Fruit fly (Drosophila melanogaster): ENCODE results near the gene Rcd4.

The Rcd4 gene

DNA sequence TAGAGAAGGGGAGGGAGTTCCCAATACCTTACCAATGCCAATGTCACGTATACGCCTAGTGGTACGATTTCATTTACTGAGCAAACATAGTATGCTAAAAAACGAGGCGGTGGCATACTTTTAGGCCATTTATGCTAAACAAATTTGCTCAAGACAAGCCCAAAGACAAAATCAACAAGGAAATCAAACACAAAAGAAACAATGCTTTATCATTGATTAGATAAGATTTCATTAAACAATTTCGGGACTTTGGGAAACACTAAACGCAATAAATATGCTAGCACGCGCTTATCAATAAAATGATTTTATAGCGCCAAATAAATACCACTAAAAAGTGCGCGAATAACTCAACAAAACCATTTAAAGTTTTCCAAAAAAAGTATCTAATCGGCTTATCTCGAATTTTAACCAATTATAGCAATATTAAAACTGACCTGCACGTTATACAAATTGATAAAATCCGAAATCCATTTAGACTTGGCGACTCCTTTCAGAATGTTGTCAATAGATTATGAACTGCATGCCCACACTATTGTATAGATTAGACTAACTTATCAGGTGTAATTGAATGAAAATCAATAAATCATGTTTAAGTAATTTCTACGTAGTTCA, 32.0 kb upstream of the Rcd4 start (continued):
- no peak for TF ChIP-seq ara (GFP tag; IDR thresholded peaks at IDR 0.05)
- no peak for TF ChIP-seq Bdp1 (GFP tag; optimal IDR thresholded peaks at IDR 0.05)
- TF ChIP-seq D19B (GFP tag; optimal IDR thresholded peaks at IDR 0.05), result no peak
- TF ChIP-seq Taf1 (GFP tag; IDR thresholded peaks at IDR 0.05), result no peak
- TF ChIP-seq CG4404 (GFP tag; IDR thresholded peaks at IDR 0.05), result no peak
- no peak for TF ChIP-seq Dip2 (GFP tag; IDR thresholded peaks at IDR 0.05)
- no peak for TF ChIP-seq sim (GFP tag; IDR thresholded peaks at IDR 0.05)
- TF ChIP-seq Myb (GFP tag; optimal IDR thresholded peaks at IDR 0.05), result no peak
- no peak for TF ChIP-seq Atf3 (GFP tag; optimal IDR thresholded peaks at IDR 0.05)
- TF ChIP-seq nerfin-1 (tag; optimal IDR thresholded peaks at IDR 0.05), result no peak
- no peak for TF ChIP-seq Hr39 (optimal IDR thresholded peaks at IDR 0.05)
- no peak for TF ChIP-seq lilli (GFP tag; optimal IDR thresholded peaks at IDR 0.05)
- peak; percentile 54 for TF ChIP-seq caup (GFP tag; optimal IDR thresholded peaks at IDR 0.05; ENCODE audit: severe bottlenecking)
- TF ChIP-seq bcd (GFP tag; optimal IDR thresholded peaks at IDR 0.05), result no peak
- no peak for TF ChIP-seq CG7928 (GFP tag; optimal IDR thresholded peaks at IDR 0.05)
- no peak for TF ChIP-seq HmgD (GFP tag; optimal IDR thresholded peaks at IDR 0.05)
- TF ChIP-seq abd-A (tag; optimal IDR thresholded peaks at IDR 0.05), result no peak
- TF ChIP-seq Rx (GFP tag; IDR thresholded peaks at IDR 0.05), result no peak
- no peak for TF ChIP-seq slbo (GFP tag; IDR thresholded peaks at IDR 0.05)
- no peak for TF ChIP-seq da (GFP tag; optimal IDR thresholded peaks at IDR 0.05)
- TF ChIP-seq CG2712 (tag; optimal IDR thresholded peaks at IDR 0.05), result no peak
- no peak for TF ChIP-seq Sin3A (optimal IDR thresholded peaks at IDR 0.05)
- TF ChIP-seq ken (GFP tag; IDR thresholded peaks at IDR 0.05), result no peak
- TF ChIP-seq NfI (GFP tag; optimal IDR thresholded peaks at IDR 0.05), result peak; percentile 2
- TF ChIP-seq CG17568 (GFP tag; optimal IDR thresholded peaks at IDR 0.05), result peak; percentile 54
- peak; percentile 8 for TF ChIP-seq CG18619 (GFP tag; optimal IDR thresholded peaks at IDR 0.05)
- TF ChIP-seq NK7.1 (GFP tag; optimal IDR thresholded peaks at IDR 0.05), result no peak
- no peak for TF ChIP-seq CG4328 (GFP tag; optimal IDR thresholded peaks at IDR 0.05)
- TF ChIP-seq chn (GFP tag; optimal IDR thresholded peaks at IDR 0.05), result no peak
- no peak for TF ChIP-seq CG13775 (GFP tag; optimal IDR thresholded peaks at IDR 0.05)

DNA sequence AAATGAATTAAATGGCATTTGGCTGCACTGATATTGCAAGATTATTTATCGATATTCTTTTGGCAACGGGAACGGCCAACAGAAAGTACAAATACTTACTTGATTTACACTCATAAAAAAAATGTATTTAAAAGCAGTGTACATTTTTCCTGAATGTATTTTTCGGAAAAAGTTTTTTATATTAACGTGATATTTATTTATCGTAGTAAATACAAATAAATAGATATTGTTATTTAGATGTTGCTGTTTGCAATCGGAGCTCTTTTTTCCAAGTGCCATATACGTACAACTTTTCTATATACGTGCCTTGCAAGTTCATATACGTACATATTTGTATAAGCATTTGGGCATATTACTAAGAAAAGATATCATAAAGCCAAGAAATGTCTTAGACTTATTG, 31.3 kb upstream of the Rcd4 start:
- TF ChIP-seq Hr51 (GFP tag; optimal IDR thresholded peaks at IDR 0.05) (peak in 1 of 2 experiments; percentile 8), tx (GFP tag; optimal IDR thresholded peaks at IDR 0.05) (no peak), lbe (GFP tag; optimal IDR thresholded peaks at IDR 0.05) (peak; percentile 5), pan (optimal IDR thresholded peaks at IDR 0.05) (no peak), pan (GFP tag; optimal IDR thresholded peaks at IDR 0.05 in 1 of 2, IDR thresholded peaks at IDR 0.05 in 1 of 2) (peak in 1 of 2 experiments; percentile 54), gem (tag; optimal IDR thresholded peaks at IDR 0.05) (peak; percentile 14), CG17359 (tag; optimal IDR thresholded peaks at IDR 0.05) (peak; percentile 17), ttk (GFP tag; IDR thresholded peaks at IDR 0.05) (no peak), Hey (tag; optimal IDR thresholded peaks at IDR 0.05) (no peak), lab (GFP tag; optimal IDR thresholded peaks at IDR 0.05) (peak; percentile 4)

DNA sequence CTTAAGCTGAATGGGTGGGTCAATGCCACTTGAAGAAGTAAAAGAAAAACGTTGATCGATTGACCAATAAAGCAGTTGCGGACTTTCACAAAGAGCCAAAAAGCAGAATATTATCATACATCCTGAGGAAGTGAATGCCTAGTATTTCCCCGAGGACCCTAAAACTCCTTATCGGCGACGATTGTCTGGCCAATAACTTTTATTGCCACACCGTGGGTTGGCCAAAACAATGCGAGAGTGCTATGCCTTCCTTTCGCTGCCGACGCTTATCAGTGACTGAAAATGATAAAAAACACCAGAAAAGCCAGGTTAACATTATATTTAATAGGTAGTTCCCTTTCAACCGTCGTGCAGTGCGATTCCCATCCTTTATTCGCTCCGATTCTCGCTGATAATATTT, 30.8 kb upstream of the Rcd4 start, which contains the start of gene Mur29B:
Mur29B (plus strand) TSS at position 324 of the 400 bp plus-strand sequence.
- TF ChIP-seq HHEX (GFP tag; optimal IDR thresholded peaks at IDR 0.05) (no peak), croc (GFP tag; conservative IDR thresholded peaks at IDR 0.05) (no peak), corto (GFP tag; optimal IDR thresholded peaks at IDR 0.05) (peak; percentile 51), Mrtf (GFP tag; IDR thresholded peaks at IDR 0.05) (no peak), mld (GFP tag; IDR thresholded peaks at IDR 0.05; ENCODE audit: partially characterized antibody) (no peak), CG12769 (tag; optimal IDR thresholded peaks at IDR 0.05) (no peak), ac (GFP tag; optimal IDR thresholded peaks at IDR 0.05) (no peak), bowl (GFP tag; IDR thresholded peaks at IDR 0.05) (no peak), ham (GFP tag; IDR thresholded peaks at IDR 0.05) (no peak), CG32532 (GFP tag; IDR thresholded peaks at IDR 0.05) (peak; percentile 7; the same call in 1 of the 2 replicates), Sin3A (optimal IDR thresholded peaks at IDR 0.05) (no peak), CTCF (GFP tag; optimal IDR thresholded peaks at IDR 0.05) (no peak), GATAe (GFP tag; conservative IDR thresholded peaks at IDR 0.05) (0 out of 2 replicates have a peak, but pooled peaks have one; percentile 26), Jarid2 (GFP tag; optimal IDR thresholded peaks at IDR 0.05) (no peak)

Data from whole organism, embryonic.